Worm (Caenorhabditis elegans) whole organism, midembryonic: Measurements from ENCODE around the gene C01B9.4.

Experiments
- T22C8.4 ChIP-seq: fragments of 200-800 bp; sonication (Bioruptor generic); IDR thresholded peaks from 2 replicates; pipeline ENCODE4 v1.3.6; 2022; ENCODE audit warnings: missing genetic modification characterization, missing compliant biosample characterization
- cog-1 ChIP-seq: sonication (generic microtip); optimal IDR thresholded peaks from 2 replicates; lab custom pipeline; 2016; ENCODE audit warnings: missing genetic modification characterization, missing compliant biosample characterization
- flt-1 ChIP-seq: fragments of 200-800 bp; sonication (Bioruptor generic); IDR thresholded peaks from 2 replicates; pipeline ENCODE4 v1.3.6; 2022; ENCODE audit warnings: missing genetic modification characterization, missing compliant biosample characterization
- klf-2 ChIP-seq: fragments of 200-800 bp; sonication (Bioruptor generic); conservative IDR thresholded peaks from 2 replicates; pipeline ENCODE4 v1.3.6; 2022; ENCODE audit warnings: missing genetic modification reagents, missing genetic modification characterization, missing compliant biosample characterization
- med-1 ChIP-seq: sonication (generic microtip); optimal IDR thresholded peaks from 2 replicates; lab custom pipeline; 2017; ENCODE audit warnings: missing genetic modification characterization, mild to moderate bottlenecking, missing compliant biosample characterization, antibody characterized with exemption, missing genetic modification reagents; ENCODE audit not compliant: insufficient read depth
- ref-1 ChIP-seq: fragments of 200-800 bp; sonication (Bioruptor generic); conservative IDR thresholded peaks from 2 replicates; pipeline ENCODE4 v1.3.6; 2022; ENCODE audit warnings: missing genetic modification reagents, missing genetic modification characterization, missing compliant biosample characterization
- tab-1 ChIP-seq: fragments of 200-800 bp; sonication (Bioruptor generic); IDR thresholded peaks from 2 replicates; pipeline ENCODE4 v1.3.6; 2022; ENCODE audit warnings: missing genetic modification characterization, missing compliant biosample characterization
- ztf-23 ChIP-seq: fragments of 200-800 bp; sonication (Bioruptor generic); IDR thresholded peaks from 2 replicates; pipeline ENCODE4 v1.3.6; 2022; ENCODE audit warnings: missing genetic modification reagents, missing genetic modification characterization, missing compliant biosample characterization
- ztf-29 ChIP-seq: fragments of 200-800 bp; sonication (Bioruptor generic); IDR thresholded peaks from 2 replicates; pipeline ENCODE4 v1.3.6; 2022; ENCODE audit warnings: missing genetic modification reagents, missing genetic modification characterization, missing compliant biosample characterization

C01B9.4 gene

ce11 chrII:13813413-13813812, 29.6 kb upstream of the C01B9.4 start:
- TF ChIP-seq ztf-29 (GFP tag; lab: Robert Waterston, UW): no peak

- TF ChIP-seq ztf-29 (GFP tag; lab: Robert Waterston, UW): no peak
- TF ChIP-seq ztf-23 (GFP tag; lab: Robert Waterston, UW): no peak
- no peak for TF ChIP-seq T22C8.4 (GFP tag; lab: Robert Waterston, UW)
- no peak for TF ChIP-seq cog-1 (tag; lab: Kevin White, UChicago)
- TF ChIP-seq med-1 (GFP tag; lab: Kevin White, UChicago): no peak
- TF ChIP-seq ref-1 (GFP tag; lab: Robert Waterston, UW): no peak
- no peak for TF ChIP-seq flt-1 (GFP tag; lab: Robert Waterston, UW)
- no peak for TF ChIP-seq tab-1 (GFP tag; lab: Robert Waterston, UW)
- TF ChIP-seq klf-2 (GFP tag; lab: Robert Waterston, UW): no peak
Measured at ce11 chrII:13812335-13812734, 28.6 kb upstream of the C01B9.4 start.

ce11 chrII:13806269-13806668, 22.5 kb upstream of the C01B9.4 start:
- TF ChIP-seq ztf-29 (GFP tag; lab: Robert Waterston, UW) (no peak), cog-1 (tag; lab: Kevin White, UChicago) (no peak), T22C8.4 (GFP tag; lab: Robert Waterston, UW) (no peak), ref-1 (GFP tag; lab: Robert Waterston, UW) (no peak), flt-1 (GFP tag; lab: Robert Waterston, UW) (no peak), ztf-23 (GFP tag; lab: Robert Waterston, UW) (no peak), tab-1 (GFP tag; lab: Robert Waterston, UW) (no peak), med-1 (GFP tag; lab: Kevin White, UChicago) (no peak), klf-2 (GFP tag; lab: Robert Waterston, UW) (no peak)

- TF ChIP-seq ztf-29 (GFP tag; lab: Robert Waterston, UW): peak; percentile 53
- TF ChIP-seq cog-1 (tag; lab: Kevin White, UChicago): no peak
Measured at ce11 chrII:13796312-13796711, 12.5 kb upstream of the C01B9.4 start.

ce11 chrII:13795160-13795559, 11.4 kb upstream of the C01B9.4 start:
- TF ChIP-seq ztf-23 (GFP tag; lab: Robert Waterston, UW) (no peak), T22C8.4 (GFP tag; lab: Robert Waterston, UW) (no peak), ztf-29 (GFP tag; lab: Robert Waterston, UW) (no peak), tab-1 (GFP tag; lab: Robert Waterston, UW) (0 out of 2 replicates have a peak, but pooled peaks have one; percentile 31)

ce11 chrII:13791570-13792279, 7.9 kb upstream of the C01B9.4 start, which contains the start of gene ZK131.11:
ZK131.11 (plus strand) TSS chrII:13792229.
- TF ChIP-seq ref-1 (GFP tag; lab: Robert Waterston, UW) (no peak), tab-1 (GFP tag; lab: Robert Waterston, UW) (no peak), flt-1 (GFP tag; lab: Robert Waterston, UW) (no peak), ztf-29 (GFP tag; lab: Robert Waterston, UW) (no peak), cog-1 (tag; lab: Kevin White, UChicago) (no peak), klf-2 (GFP tag; lab: Robert Waterston, UW) (no peak), med-1 (GFP tag; lab: Kevin White, UChicago) (no peak), T22C8.4 (GFP tag; lab: Robert Waterston, UW) (no peak), ztf-23 (GFP tag; lab: Robert Waterston, UW) (no peak)

- no peak for TF ChIP-seq tab-1 (GFP tag; lab: Robert Waterston, UW)
- TF ChIP-seq med-1 (GFP tag; lab: Kevin White, UChicago): no peak
Measured at ce11 chrII:13789714-13790113, 5.9 kb upstream of the C01B9.4 start.

- no peak for TF ChIP-seq tab-1 (GFP tag; lab: Robert Waterston, UW)
- TF ChIP-seq klf-2 (GFP tag; lab: Robert Waterston, UW): no peak
- TF ChIP-seq ref-1 (GFP tag; lab: Robert Waterston, UW): no peak
- no peak for TF ChIP-seq ztf-29 (GFP tag; lab: Robert Waterston, UW)
- TF ChIP-seq flt-1 (GFP tag; lab: Robert Waterston, UW): no peak
- TF ChIP-seq T22C8.4 (GFP tag; lab: Robert Waterston, UW): no peak
- no peak for TF ChIP-seq ztf-23 (GFP tag; lab: Robert Waterston, UW)
- no peak for TF ChIP-seq cog-1 (tag; lab: Kevin White, UChicago)
- TF ChIP-seq med-1 (GFP tag; lab: Kevin White, UChicago): no peak
Measured at ce11 chrII:13788813-13789212, 5.0 kb upstream of the C01B9.4 start.

- TF ChIP-seq T22C8.4 (GFP tag; lab: Robert Waterston, UW) (no peak), klf-2 (GFP tag; lab: Robert Waterston, UW) (no peak), tab-1 (GFP tag; lab: Robert Waterston, UW) (no peak), med-1 (GFP tag; lab: Kevin White, UChicago) (no peak), flt-1 (GFP tag; lab: Robert Waterston, UW) (no peak)
Measured at ce11 chrII:13786899-13787298, 3.1 kb upstream of the C01B9.4 start.

- TF ChIP-seq ztf-23 (GFP tag; lab: Robert Waterston, UW): 0 out of 2 replicates have a peak, but pooled peaks have one; percentile 26
- no peak for TF ChIP-seq cog-1 (tag; lab: Kevin White, UChicago)
Measured at ce11 chrII:13785582-13785981, 1.8 kb upstream of the C01B9.4 start.
